Worm (Caenorhabditis elegans) whole organism, L4/young adult: ENCODE measurements around the gene F54D12.1.

Experiments used
- W03F9.2 ChIP-seq: fragments of 150-350 bp; optimal IDR thresholded peaks from 2 replicates; lab custom pipeline; 2014; ENCODE audit warnings: missing biosample characterization, missing genetic modification characterization
- dao-5 ChIP-seq: sonication (generic microtip); optimal IDR thresholded peaks from 2 replicates; lab custom pipeline; 2016; ENCODE audit warnings: missing genotype, missing genetic modification characterization, moderate library complexity, missing compliant biosample characterization
- him-1 ChIP-seq: sonication (generic microtip); optimal IDR thresholded peaks from 2 replicates; lab custom pipeline; 2016; ENCODE audit warnings: missing genotype, missing genetic modification reagents, missing genetic modification characterization, missing compliant biosample characterization

ce11 chrII:1374889-1375288 is 25.3 kb upstream of the F54D12.1 start, which contains the start of gene rog-1:
- TF ChIP-seq him-1 (tag; lab: Kevin White, UChicago): no peak
- TF ChIP-seq dao-5 (tag; lab: Kevin White, UChicago): no peak
- TF ChIP-seq W03F9.2: no peak
